Fruit fly (Drosophila melanogaster): ENCODE results near the gene CG34007.

The CG34007 gene

DNA sequence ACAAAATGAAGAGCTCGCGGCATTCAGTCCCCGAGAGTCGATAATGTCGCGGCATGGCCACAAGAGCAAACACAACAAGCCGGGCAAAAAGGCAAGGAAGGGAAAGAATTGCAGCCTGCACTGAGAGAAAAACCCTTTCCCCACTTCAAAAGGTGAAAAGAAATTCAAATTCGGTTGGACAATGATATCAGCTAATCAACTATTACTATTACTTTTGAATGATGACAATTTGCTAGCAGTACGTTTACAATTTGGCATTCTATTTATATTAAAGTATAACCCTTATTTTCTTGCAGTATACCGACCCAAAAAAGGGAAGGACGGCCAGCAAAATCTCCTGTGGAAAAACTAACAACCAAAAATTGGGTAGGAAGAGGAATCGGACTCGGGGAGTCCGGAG lies 32.2 kb downstream of the CG34007 start (continued):
- TF ChIP-seq CG8765 (GFP tag; IDR thresholded peaks at IDR 0.05) (no peak), CG5953 (GFP tag; IDR thresholded peaks at IDR 0.05) (no peak; the same call in 1 of the 2 replicates), fd102C (GFP tag; optimal IDR thresholded peaks at IDR 0.05) (no peak), Dref (GFP tag; IDR thresholded peaks at IDR 0.05) (no peak), Atf-2 (GFP tag; optimal IDR thresholded peaks at IDR 0.05) (peak; percentile 14), her (GFP tag; optimal IDR thresholded peaks at IDR 0.05) (no peak), CG14965 (GFP tag; optimal IDR thresholded peaks at IDR 0.05; ENCODE audit: borderline replicate concordance) (no peak), CG2712 (tag; optimal IDR thresholded peaks at IDR 0.05) (peak; percentile 69), CG17186 (GFP tag; optimal IDR thresholded peaks at IDR 0.05) (no peak), twi (tag; optimal IDR thresholded peaks at IDR 0.05) (no peak), Aef1 (GFP tag; IDR thresholded peaks at IDR 0.05) (no peak), CG8388 (GFP tag; optimal IDR thresholded peaks at IDR 0.05) (peak; percentile 45), CG31441 (GFP tag; IDR thresholded peaks at IDR 0.05) (peak; percentile 68), jing (GFP tag; optimal IDR thresholded peaks at IDR 0.05) (peak; percentile 16), Hmx (GFP tag; optimal IDR thresholded peaks at IDR 0.05) (no peak), az2 (GFP tag; optimal IDR thresholded peaks at IDR 0.05) (peak; percentile 51), Xrp1 (GFP tag; IDR thresholded peaks at IDR 0.05) (peak; percentile 62; the same call in 1 of the 2 replicates), CG16815 (GFP tag; optimal IDR thresholded peaks at IDR 0.05) (no peak), grn (GFP tag; optimal IDR thresholded peaks at IDR 0.05) (no peak), yki (optimal IDR thresholded peaks at IDR 0.05) (no peak), schlank (tag; optimal IDR thresholded peaks at IDR 0.05) (peak; percentile 31), Atf6 (GFP tag; IDR thresholded peaks at IDR 0.05) (peak; percentile 61), exex (tag; optimal IDR thresholded peaks at IDR 0.05) (no peak), gsb (GFP tag; IDR thresholded peaks at IDR 0.05) (0 out of 2 replicates have a peak, but pooled peaks have one; percentile 13), Dll (GFP tag; IDR thresholded peaks at IDR 0.05; ENCODE audit: partially characterized antibody) (no peak), ab (GFP tag; optimal IDR thresholded peaks at IDR 0.05) (no peak), CG16779 (GFP tag; IDR thresholded peaks at IDR 0.05) (no peak), CG43689 (GFP tag; IDR thresholded peaks at IDR 0.05) (no peak), Dip3 (GFP tag; optimal IDR thresholded peaks at IDR 0.05) (peak; percentile 26), PHDP (tag; optimal IDR thresholded peaks at IDR 0.05) (peak; percentile 71), sisA (GFP tag; IDR thresholded peaks at IDR 0.05) (peak; percentile 62), CG6689 (GFP tag; IDR thresholded peaks at IDR 0.05) (peak; percentile 41), cg (GFP tag; optimal IDR thresholded peaks at IDR 0.05) (no peak), ind (GFP tag; optimal IDR thresholded peaks at IDR 0.05) (peak; percentile 44), Camta (GFP tag; optimal IDR thresholded peaks at IDR 0.05) (peak; percentile 5), CG31365 (tag; optimal IDR thresholded peaks at IDR 0.05) (peak; percentile 9), CG42726 (GFP tag; IDR thresholded peaks at IDR 0.05; ENCODE audit: partially characterized antibody) (no peak), B-H2 (GFP tag; optimal IDR thresholded peaks at IDR 0.05) (peak; percentile 39), Sox100B (GFP tag; optimal IDR thresholded peaks at IDR 0.05) (peak; percentile 42), CG15514 (GFP tag; optimal IDR thresholded peaks at IDR 0.05) (peak; percentile 26), Side (GFP tag; optimal IDR thresholded peaks at IDR 0.05) (no peak), BtbVII (GFP tag; optimal IDR thresholded peaks at IDR 0.05) (peak; percentile 58), D (optimal IDR thresholded peaks at IDR 0.05) (no peak), D (GFP tag; optimal IDR thresholded peaks at IDR 0.05) (peak; percentile 57), Ets65A (GFP tag) (peak; percentile 90), sob (GFP tag; IDR thresholded peaks at IDR 0.05) (0 out of 2 replicates have a peak, but pooled peaks have one; percentile 10), CG10209 (GFP tag; optimal IDR thresholded peaks at IDR 0.05) (peak; percentile 58), fu2 (GFP tag; optimal IDR thresholded peaks at IDR 0.05) (no peak), sug (tag; optimal IDR thresholded peaks at IDR 0.05) (peak; percentile 18), trh (GFP tag; optimal IDR thresholded peaks at IDR 0.05) (no peak), salm (tag; optimal IDR thresholded peaks at IDR 0.05) (peak; percentile 21), ken (GFP tag; IDR thresholded peaks at IDR 0.05) (0 out of 3 replicates have a peak, but pooled peaks have one; percentile 44), psq (GFP tag; optimal IDR thresholded peaks at IDR 0.05) (no peak)

All from whole organism, embryonic.